Worm (Caenorhabditis elegans): ENCODE data around the gene C14B4.2.

The C14B4.2 gene

ce11 chrV:19337333-19337732, 25.1 kb downstream of the C14B4.2 start:
- TF ChIP-seq tlp-1 (tag; optimal IDR thresholded peaks at IDR 0.05) (no peak), dpl-1 (GFP tag; optimal IDR thresholded peaks at IDR 0.05) (no peak), mdl-1 (tag; optimal IDR thresholded peaks at IDR 0.05) (no peak), pax-3 (tag; optimal IDR thresholded peaks at IDR 0.05) (no peak), nhr-85 (tag) (no peak), blmp-1 (tag; optimal IDR thresholded peaks at IDR 0.05) (no peak), efl-1 (optimal IDR thresholded peaks at IDR 0.05) (no peak), efl-1 (GFP tag; optimal IDR thresholded peaks at IDR 0.05 in 1 of 2) (no peak), pag-3 (tag; optimal IDR thresholded peaks at IDR 0.05; ENCODE audit: borderline replicate concordance, insufficient read depth) (no peak), hlh-4 (tag; optimal IDR thresholded peaks at IDR 0.05) (no peak), unc-98 (GFP tag; IDR thresholded peaks at IDR 0.05) (no peak), sup-37 (GFP tag; optimal IDR thresholded peaks at IDR 0.05) (no peak), ces-1 (GFP tag; optimal IDR thresholded peaks at IDR 0.05) (no peak), ztf-11 (tag; optimal IDR thresholded peaks at IDR 0.05) (no peak), C16A3.4 (tag; optimal IDR thresholded peaks at IDR 0.05) (no peak), nhr-20 (tag; optimal IDR thresholded peaks at IDR 0.05) (no peak), mep-1 (tag; optimal IDR thresholded peaks at IDR 0.05) (no peak), snu-23 (GFP tag; optimal IDR thresholded peaks at IDR 0.05) (no peak), zag-1 (tag; optimal IDR thresholded peaks at IDR 0.05) (no peak), ceh-88 (GFP tag; IDR thresholded peaks at IDR 0.05) (no peak), rnt-1 (tag; optimal IDR thresholded peaks at IDR 0.05) (no peak)

ce11 chrV:19329263-19329662, 33.2 kb downstream of the C14B4.2 start, which contains the start of gene fbxb-65:
fbxb-65 (plus strand) TSS chrV:19329563.
- TF ChIP-seq lin-15B (tag; optimal IDR thresholded peaks at IDR 0.05) (no peak), hlh-4 (tag; optimal IDR thresholded peaks at IDR 0.05) (peak; percentile 61), sptf-1 (tag; optimal IDR thresholded peaks at IDR 0.05) (no peak)

- TF ChIP-seq efl-1 (optimal IDR thresholded peaks at IDR 0.05) (no peak), efl-1 (GFP tag; optimal IDR thresholded peaks at IDR 0.05 in 1 of 2) (peak in 1 of 2 experiments; percentile 75), C16A3.4 (tag; optimal IDR thresholded peaks at IDR 0.05) (no peak)
These were observed 37.0 kb downstream of the C14B4.2 start for ce11 chrV:19325436-19325835.

- TF ChIP-seq lsy-2 (tag; optimal IDR thresholded peaks at IDR 0.05) (no peak), aha-1 (tag; optimal IDR thresholded peaks at IDR 0.05) (no peak), fkh-4 (tag; optimal IDR thresholded peaks at IDR 0.05; ENCODE audit: borderline replicate concordance) (no peak), Y116A8C.19 (tag; optimal IDR thresholded peaks at IDR 0.05; ENCODE audit: borderline replicate concordance) (no peak), ceh-90 (tag; optimal IDR thresholded peaks at IDR 0.05) (no peak), C04F5.9 (tag; optimal IDR thresholded peaks at IDR 0.05) (no peak), zag-1 (tag; optimal IDR thresholded peaks at IDR 0.05) (no peak), nhr-71 (tag; optimal IDR thresholded peaks at IDR 0.05) (no peak), alr-1 (tag; optimal IDR thresholded peaks at IDR 0.05; ENCODE audit: borderline replicate concordance) (no peak), nhr-19 (GFP tag; conservative IDR thresholded peaks at IDR 0.05) (no peak), ceh-88 (GFP tag; IDR thresholded peaks at IDR 0.05) (no peak), efl-3 (GFP tag; optimal IDR thresholded peaks at IDR 0.05) (no peak), elt-3 (tag; optimal IDR thresholded peaks at IDR 0.05) (no peak), nhr-28 (tag; optimal IDR thresholded peaks at IDR 0.05) (no peak), skn-1 (tag; optimal IDR thresholded peaks at IDR 0.05) (no peak), unc-30 (tag; optimal IDR thresholded peaks at IDR 0.05) (no peak), tlp-1 (tag; optimal IDR thresholded peaks at IDR 0.05) (no peak)
These were observed 40.1 kb downstream of the C14B4.2 start, which contains the start of gene C43D7.4 for ce11 chrV:19322387-19322786. C43D7.4 (minus strand) TSS chrV:19322487.
